Fruit fly (Drosophila melanogaster) whole organism, embryonic: ENCODE results near the gene CG3529.

Experiments used
- Atf3 ChIP-seq: fragments of 200-800 bp; sonication (Bioruptor generic); optimal IDR thresholded peaks from 3 replicates; lab custom pipeline; 2016; ENCODE audit warnings: missing biosample characterization, missing genetic modification characterization
- Bdp1 ChIP-seq: fragments of 200-800 bp; sonication (Bioruptor generic); optimal IDR thresholded peaks from 3 replicates; lab custom pipeline; 2016; ENCODE audit warnings: missing biosample characterization, missing genetic modification characterization
- BtbVII ChIP-seq: fragments of 200-800 bp; sonication (Bioruptor generic); optimal IDR thresholded peaks from 3 replicates; lab custom pipeline; 2017; ENCODE audit warnings: missing biosample characterization, mild to moderate bottlenecking, missing genetic modification characterization
- CG10147 ChIP-seq: fragments of 200-800 bp; sonication (Bioruptor generic); optimal IDR thresholded peaks from 2 replicates; lab custom pipeline; 2019; ENCODE audit warnings: missing biosample characterization, mild to moderate bottlenecking, missing genetic modification characterization, moderate library complexity
- CG1024 ChIP-seq: fragments of 200-800 bp; sonication (Bioruptor generic); IDR thresholded peaks from 2 replicates; pipeline ENCODE4 v1.3.6; 2022; ENCODE audit warnings: missing biosample characterization, missing genetic modification characterization
- CG10431 ChIP-seq: fragments of 200-800 bp; sonication (Bioruptor generic); optimal IDR thresholded peaks from 3 replicates; lab custom pipeline; 2018; ENCODE audit warnings: missing biosample characterization, mild to moderate bottlenecking, missing genetic modification characterization
- CG10979 ChIP-seq: fragments of 200-800 bp; sonication (Bioruptor generic); optimal IDR thresholded peaks from 2 replicates; lab custom pipeline; 2018; ENCODE audit warnings: missing biosample characterization, mild to moderate bottlenecking, missing genetic modification characterization, moderate library complexity
- CG11085 ChIP-seq: fragments of 200-800 bp; sonication (Bioruptor generic); IDR thresholded peaks from 2 replicates; pipeline ENCODE4 v1.3.6; 2022; ENCODE audit warnings: missing biosample characterization, missing genetic modification characterization
- CG12071 ChIP-seq: fragments of 200-800 bp; sonication (Bioruptor generic); optimal IDR thresholded peaks from 3 replicates; lab custom pipeline; 2018; ENCODE audit warnings: missing biosample characterization, mild to moderate bottlenecking, missing genetic modification characterization
- CG15073 ChIP-seq: fragments of 200-800 bp; sonication (Bioruptor generic); optimal IDR thresholded peaks from 2 replicates; lab custom pipeline; 2016; ENCODE audit warnings: missing biosample characterization, missing genetic modification characterization
- CG15696 ChIP-seq: fragments of 200-800 bp; sonication (Bioruptor generic); optimal IDR thresholded peaks from 2 replicates; lab custom pipeline; 2019; ENCODE audit warnings: missing biosample characterization, mild to moderate bottlenecking, missing genetic modification characterization, moderate library complexity
- CG17912 ChIP-seq: fragments of 200-800 bp; sonication (Bioruptor generic); optimal IDR thresholded peaks from 2 replicates; lab custom pipeline; 2018; ENCODE audit warnings: missing biosample characterization, mild to moderate bottlenecking, missing genetic modification characterization
- CG1792 ChIP-seq: fragments of 200-800 bp; sonication (Bioruptor generic); optimal IDR thresholded peaks from 2 replicates; lab custom pipeline; 2016; ENCODE audit warnings: missing biosample characterization, missing genetic modification characterization
- CG18599 ChIP-seq: fragments of 200-800 bp; sonication (Bioruptor generic); optimal IDR thresholded peaks from 3 replicates; lab custom pipeline; 2017; ENCODE audit warnings: missing biosample characterization, missing genetic modification characterization, mild to moderate bottlenecking, moderate library complexity, missing genetic modification reagents
- CG18764 ChIP-seq: fragments of 200-800 bp; sonication (Bioruptor generic); optimal IDR thresholded peaks from 3 replicates; lab custom pipeline; 2016; ENCODE audit warnings: missing biosample characterization, missing genetic modification characterization
- CG2202 ChIP-seq: fragments of 200-800 bp; sonication (Bioruptor generic); optimal IDR thresholded peaks from 2 replicates; lab custom pipeline; 2018; ENCODE audit warnings: missing biosample characterization, mild to moderate bottlenecking, missing genetic modification characterization
- CG2875 ChIP-seq: fragments of 200-800 bp; sonication (Bioruptor generic); optimal IDR thresholded peaks from 2 replicates; lab custom pipeline; 2017; ENCODE audit warnings: missing biosample characterization, mild to moderate bottlenecking, missing genetic modification characterization, missing genetic modification reagents
- CG32772 ChIP-seq: fragments of 200-800 bp; sonication (Bioruptor generic); IDR thresholded peaks from 2 replicates; pipeline ENCODE4 v1.3.6; 2022; ENCODE audit warnings: missing biosample characterization, missing genetic modification characterization
- CG33557 ChIP-seq: fragments of 200-800 bp; sonication (Bioruptor generic); optimal IDR thresholded peaks from 2 replicates; lab custom pipeline; 2019; ENCODE audit warnings: missing biosample characterization, mild to moderate bottlenecking, missing genetic modification characterization, moderate library complexity
- CG4820 ChIP-seq: fragments of 200-800 bp; sonication (Bioruptor generic); optimal IDR thresholded peaks from 3 replicates; lab custom pipeline; 2016; ENCODE audit warnings: missing biosample characterization, missing genetic modification characterization
- CG4854 ChIP-seq: fragments of 200-800 bp; sonication (Bioruptor generic); optimal IDR thresholded peaks from 2 replicates; lab custom pipeline; 2016; ENCODE audit warnings: missing biosample characterization, missing genetic modification characterization, inconsistent platforms
- CG5953 ChIP-seq: fragments of 200-800 bp; sonication (Bioruptor generic); IDR thresholded peaks from 2 replicates; pipeline ENCODE4 v1.3.6; 2022; ENCODE audit warnings: missing biosample characterization, missing genetic modification characterization
- CG7372 ChIP-seq: fragments of 200-800 bp; sonication (Bioruptor generic); IDR thresholded peaks from 2 replicates; pipeline ENCODE4 v1.3.6; 2022; ENCODE audit warnings: missing biosample characterization, missing genetic modification characterization
- CG7839 ChIP-seq: fragments of 200-800 bp; sonication (Bioruptor generic); optimal IDR thresholded peaks from 3 replicates; lab custom pipeline; 2018; ENCODE audit warnings: missing biosample characterization, mild to moderate bottlenecking, missing genetic modification characterization, moderate library complexity
- CG7963 ChIP-seq: fragments of 200-800 bp; sonication (Bioruptor generic); IDR thresholded peaks from 3 replicates; pipeline ENCODE4 v1.3.6; 2022; ENCODE audit warnings: missing biosample characterization, missing genetic modification characterization; ENCODE audit not compliant: partially characterized antibody
- D ChIP-seq, 2 experiments: fragments of 200-800 bp in 1 of 2; fragments of >200 bp in 1 of 2; sonication (Bioruptor generic) in 1 of 2; optimal IDR thresholded peaks; 2 replicates in 1 of 2; 3 replicates in 1 of 2; lab custom pipeline; 2017; ENCODE audit warnings: mild to moderate bottlenecking in 1 of 2, missing biosample characterization in 1 of 2, missing genetic modification characterization in 1 of 2, missing genetic modification reagents in 1 of 2
- Deaf1 ChIP-seq: fragments of 200-800 bp; optimal IDR thresholded peaks from 3 replicates; lab custom pipeline; 2019; ENCODE audit warnings: missing biosample characterization, mild to moderate bottlenecking, missing genetic modification characterization, moderate library complexity
- Drgx ChIP-seq: fragments of 200-800 bp; sonication (Bioruptor generic); IDR thresholded peaks from 2 replicates; pipeline ENCODE4 v1.3.6; 2022; ENCODE audit warnings: missing biosample characterization, missing genetic modification characterization
- Gsc ChIP-seq: fragments of 200-800 bp; sonication (Bioruptor generic); IDR thresholded peaks from 2 replicates; pipeline ENCODE4 v1.3.6; 2022; ENCODE audit warnings: missing biosample characterization, missing genetic modification characterization
- HLH4C ChIP-seq: fragments of 200-800 bp; sonication (Bioruptor generic); IDR thresholded peaks from 3 replicates; pipeline ENCODE4 v1.3.6; 2022; ENCODE audit warnings: missing biosample characterization, missing genetic modification characterization; ENCODE audit not compliant: partially characterized antibody
- Hsf ChIP-seq: fragments of 200-800 bp; sonication (Bioruptor generic); optimal IDR thresholded peaks from 3 replicates; lab custom pipeline; 2016; ENCODE audit warnings: missing biosample characterization, missing genetic modification characterization
- Kr ChIP-seq: fragments of 200-800 bp; sonication (Bioruptor generic); optimal IDR thresholded peaks from 2 replicates; lab custom pipeline; 2017; ENCODE audit warnings: missing biosample characterization, mild to moderate bottlenecking, missing genetic modification characterization
- Oaz ChIP-seq: fragments of 200-800 bp; sonication (Bioruptor generic); IDR thresholded peaks from 2 replicates; pipeline ENCODE4 v1.3.6; 2022; ENCODE audit warnings: missing biosample characterization, missing genetic modification characterization
- Tbp ChIP-seq: fragments of >200 bp; optimal IDR thresholded peaks from 2 replicates; lab custom pipeline; 2018; ENCODE audit warnings: missing biosample characterization, missing genetic modification characterization
- chif ChIP-seq, 2 experiments: fragments of 200-800 bp; sonication (Bioruptor generic); optimal IDR thresholded peaks; 3 replicates each; lab custom pipeline; 2016; ENCODE audit warnings: missing biosample characterization in 2 of 2, missing genetic modification characterization in 2 of 2
- chn ChIP-seq: fragments of 200-800 bp; sonication (Bioruptor generic); optimal IDR thresholded peaks from 2 replicates; lab custom pipeline; 2016; ENCODE audit warnings: missing biosample characterization, missing genetic modification characterization
- exex ChIP-seq: fragments of 200-800 bp; sonication (Bioruptor generic); optimal IDR thresholded peaks from 4 replicates; lab custom pipeline; 2018; ENCODE audit warnings: missing biosample characterization, mild to moderate bottlenecking, missing genetic modification characterization, moderate library complexity
- gce ChIP-seq: fragments of 200-800 bp; sonication (Bioruptor generic); IDR thresholded peaks from 3 replicates; pipeline ENCODE4 v1.3.6; 2022; ENCODE audit warnings: missing biosample characterization, missing genetic modification characterization
- jing ChIP-seq: fragments of 200-800 bp; sonication (Bioruptor generic); optimal IDR thresholded peaks from 2 replicates; lab custom pipeline; 2018; ENCODE audit warnings: missing biosample characterization, mild to moderate bottlenecking, missing genetic modification characterization
- ken ChIP-seq: fragments of 200-800 bp; sonication (Bioruptor generic); IDR thresholded peaks from 3 replicates; pipeline ENCODE4 v1.3.6; 2022; ENCODE audit warnings: missing biosample characterization, missing genetic modification characterization
- lab ChIP-seq: fragments of 200-800 bp; sonication (Bioruptor generic); optimal IDR thresholded peaks from 3 replicates; lab custom pipeline; 2017; ENCODE audit warnings: missing biosample characterization, missing genetic modification characterization, mild to moderate bottlenecking, moderate library complexity, missing genetic modification reagents
- mirr ChIP-seq: fragments of 200-800 bp; sonication (Bioruptor generic); optimal IDR thresholded peaks from 3 replicates; lab custom pipeline; 2018; ENCODE audit warnings: missing biosample characterization, mild to moderate bottlenecking, missing genetic modification characterization
- p53 ChIP-seq: fragments of 200-800 bp; sonication (Bioruptor generic); optimal IDR thresholded peaks from 2 replicates; lab custom pipeline; 2016; ENCODE audit warnings: missing biosample characterization, missing genetic modification characterization
- psq ChIP-seq: fragments of 200-800 bp; sonication (Bioruptor generic); optimal IDR thresholded peaks from 2 replicates; lab custom pipeline; 2017; ENCODE audit warnings: missing biosample characterization, missing genetic modification characterization
- rib ChIP-seq: fragments of 200-800 bp; sonication (Bioruptor generic); IDR thresholded peaks from 2 replicates; pipeline ENCODE4 v1.3.6; 2022; ENCODE audit warnings: missing biosample characterization, missing genetic modification characterization
- sd ChIP-seq: fragments of 200-800 bp; sonication (Bioruptor generic); optimal IDR thresholded peaks from 3 replicates; lab custom pipeline; 2018; ENCODE audit warnings: missing biosample characterization, mild to moderate bottlenecking, missing genetic modification characterization, moderate library complexity
- slou ChIP-seq: fragments of 200-800 bp; sonication (Bioruptor generic); optimal IDR thresholded peaks from 3 replicates; lab custom pipeline; 2016; ENCODE audit warnings: missing biosample characterization, missing genetic modification characterization
- trem ChIP-seq: fragments of 200-800 bp; optimal IDR thresholded peaks from 3 replicates; lab custom pipeline; 2019; ENCODE audit warnings: missing biosample characterization, mild to moderate bottlenecking, missing genetic modification characterization, moderate library complexity
- wek ChIP-seq: fragments of 200-800 bp; sonication (Bioruptor generic); optimal IDR thresholded peaks from 3 replicates; lab custom pipeline; 2018; ENCODE audit warnings: missing biosample characterization, mild to moderate bottlenecking, missing genetic modification characterization, moderate library complexity

The CG3529 gene

DNA sequence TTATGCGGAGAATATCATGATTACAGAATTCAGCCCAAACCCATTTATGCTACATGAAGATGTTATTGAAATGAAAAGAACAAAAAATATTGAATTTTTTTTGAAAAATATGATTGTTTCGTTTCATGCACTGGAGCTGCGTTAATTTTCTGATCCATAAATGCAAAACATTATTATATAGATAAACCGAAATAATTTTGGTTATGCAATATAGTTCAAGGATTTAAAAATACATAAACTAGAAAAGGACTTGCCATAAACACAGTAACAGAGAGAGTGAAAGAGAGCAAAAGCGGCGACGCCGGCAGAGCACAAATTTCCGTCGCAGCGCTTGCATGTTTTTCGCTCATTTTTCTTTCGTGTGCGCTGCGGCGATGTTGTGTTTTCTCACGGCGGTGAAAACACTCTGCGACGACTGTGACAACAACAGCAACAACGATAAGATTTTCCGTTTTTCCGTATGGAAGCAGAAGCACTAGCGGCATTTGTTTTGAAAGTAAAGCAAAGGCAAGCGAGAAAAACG is 15.6 kb downstream of the CG3529 start (continued):
- TF ChIP-seq p53 (peak; percentile 60), CG15073 (GFP tag; lab: Kevin White, UChicago) (no peak), trem (peak; percentile 91), wek (GFP tag; lab: Kevin White, UChicago) (peak; percentile 9), CG7839 (peak; percentile 91), CG5953 (GFP tag; lab: Robert Waterston, UW) (peak; percentile 51; the same call in 1 of the 2 replicates), Deaf1 (tag; lab: Kevin White, UChicago) (peak; percentile 74), CG1792 (peak; percentile 41), mirr (GFP tag; lab: Kevin White, UChicago) (peak; percentile 45), D (optimal IDR thresholded peaks at IDR 0.05; lab: Kevin White, UChicago) (no peak), D (GFP tag; optimal IDR thresholded peaks at IDR 0.05; lab: Kevin White, UChicago) (peak; percentile 91), CG32772 (GFP tag; lab: Robert Waterston, UW) (peak; percentile 40; the same call in 1 of the 2 replicates), Oaz (GFP tag; lab: Robert Waterston, UW) (peak; percentile 59), CG11085 (peak; percentile 45; the same call in 1 of the 2 replicates), CG10147 (GFP tag; lab: Kevin White, UChicago) (peak; percentile 93), BtbVII (GFP tag; lab: Kevin White, UChicago) (peak; percentile 90), CG18599 (GFP tag; lab: Kevin White, UChicago) (peak; percentile 93), CG18764 (GFP tag; lab: Kevin White, UChicago) (peak; percentile 79), Drgx (peak; percentile 93), HLH4C (GFP tag; lab: Robert Waterston, UW) (no peak), Bdp1 (GFP tag; lab: Kevin White, UChicago) (peak; percentile 71), Gsc (no peak), CG4820 (peak; percentile 100), exex (tag; lab: Kevin White, UChicago) (peak; percentile 67), chif (GFP tag; optimal IDR thresholded peaks at IDR 0.05; lab: Kevin White, UChicago) (peak; percentile 60 to 76), CG10979 (tag; lab: Kevin White, UChicago) (peak; percentile 96), CG2875 (GFP tag; lab: Kevin White, UChicago) (peak; percentile 89), CG7963 (GFP tag; lab: Robert Waterston, UW) (no peak), Atf3 (GFP tag; lab: Kevin White, UChicago) (peak; percentile 19), ken (GFP tag; lab: Robert Waterston, UW) (peak; percentile 43; the same call in 1 of the 3 replicates), Kr (GFP tag; lab: Kevin White, UChicago) (no peak), Tbp (GFP tag; lab: Kevin White, UChicago) (no peak), psq (GFP tag; lab: Kevin White, UChicago) (peak; percentile 44), CG15696 (tag; lab: Kevin White, UChicago) (peak; percentile 90), CG33557 (GFP tag; lab: Kevin White, UChicago) (peak; percentile 92), CG17912 (GFP tag; lab: Kevin White, UChicago) (no peak), CG10431 (GFP tag; lab: Kevin White, UChicago) (peak; percentile 79), rib (GFP tag; lab: Robert Waterston, UW) (no peak), jing (GFP tag; lab: Kevin White, UChicago) (peak; percentile 24), lab (GFP tag; lab: Kevin White, UChicago) (peak; percentile 91), CG12071 (GFP tag; lab: Kevin White, UChicago) (peak; percentile 84), CG4854 (peak; percentile 81), slou (GFP tag; lab: Kevin White, UChicago) (no peak), sd (tag; lab: Kevin White, UChicago) (no peak), CG7372 (peak; percentile 71; the same call in 1 of the 2 replicates), CG2202 (tag; lab: Kevin White, UChicago) (peak; percentile 88), gce (GFP tag; lab: Robert Waterston, UW) (no peak; the same call in 2 of the 3 replicates), Hsf (GFP tag; lab: Kevin White, UChicago) (peak; percentile 86), chn (GFP tag; lab: Kevin White, UChicago) (peak; percentile 69), CG1024 (GFP tag; lab: Robert Waterston, UW) (peak; percentile 9; the same call in 1 of the 2 replicates)
